Worm (Caenorhabditis elegans) whole organism, late embryonic: ENCODE results near the gene Y69A2AR.22.

Experiments used
- C08G9.2 ChIP-seq: sonication (generic microtip); optimal IDR thresholded peaks from 2 replicates; lab custom pipeline; 2016; ENCODE audit warnings: mild to moderate bottlenecking, missing genetic modification characterization, moderate library complexity, missing compliant biosample characterization
- F13H6.1 ChIP-seq: sonication (generic microtip); optimal IDR thresholded peaks from 2 replicates; lab custom pipeline; 2016; ENCODE audit warnings: missing genetic modification characterization, missing compliant biosample characterization
- ama-1 ChIP-seq: fragments of 150-350 bp; optimal IDR thresholded peaks from 2 replicates; lab custom pipeline; 2014
- ceh-14 ChIP-seq: sonication (generic microtip); optimal IDR thresholded peaks from 2 replicates; lab custom pipeline; 2016; ENCODE audit warnings: missing genotype, missing genetic modification characterization, missing compliant biosample characterization
- ceh-18 ChIP-seq: sonication (generic microtip); optimal IDR thresholded peaks from 2 replicates; lab custom pipeline; 2016; ENCODE audit warnings: missing genetic modification characterization, missing compliant biosample characterization
- ceh-19 ChIP-seq: fragments of 200-800 bp; sonication (Bioruptor generic); optimal IDR thresholded peaks from 2 replicates; lab custom pipeline; 2018; ENCODE audit warnings: mild to moderate bottlenecking, missing genetic modification characterization, missing compliant biosample characterization
- ceh-22 ChIP-seq: sonication (generic microtip); optimal IDR thresholded peaks from 2 replicates; lab custom pipeline; 2017; ENCODE audit warnings: missing biosample characterization, missing genetic modification characterization
- ceh-24 ChIP-seq: sonication (generic microtip); optimal IDR thresholded peaks from 2 replicates; lab custom pipeline; 2016; ENCODE audit warnings: mild to moderate bottlenecking, missing genetic modification characterization, missing compliant biosample characterization
- ceh-30 ChIP-seq: fragments of 150-350 bp; optimal IDR thresholded peaks from 2 replicates; lab custom pipeline; 2014; ENCODE audit warnings: missing biosample characterization, missing genetic modification characterization
- ceh-31 ChIP-seq: sonication (generic microtip); optimal IDR thresholded peaks from 2 replicates; lab custom pipeline; 2016; ENCODE audit warnings: missing genetic modification characterization, missing compliant biosample characterization
- ceh-45 ChIP-seq: fragments of 200-800 bp; sonication (Bioruptor generic); IDR thresholded peaks from 2 replicates; pipeline ENCODE4 v1.3.6; 2022; ENCODE audit warnings: missing genetic modification reagents, missing genetic modification characterization, missing compliant biosample characterization
- ceh-9 ChIP-seq: sonication (generic microtip); optimal IDR thresholded peaks from 2 replicates; lab custom pipeline; 2016; ENCODE audit warnings: mild to moderate bottlenecking, missing genetic modification characterization, inconsistent platforms, missing compliant biosample characterization
- ets-4 ChIP-seq: sonication (generic microtip); optimal IDR thresholded peaks from 2 replicates; lab custom pipeline; 2016; ENCODE audit warnings: missing genetic modification characterization, missing compliant biosample characterization
- fax-1 ChIP-seq: sonication (generic microtip); optimal IDR thresholded peaks from 2 replicates; lab custom pipeline; 2016; ENCODE audit warnings: missing genotype, missing genetic modification characterization, missing compliant biosample characterization
- fkh-10 ChIP-seq: fragments of 150-350 bp; optimal IDR thresholded peaks from 2 replicates; lab custom pipeline; 2014; ENCODE audit warnings: missing biosample characterization, missing genetic modification reagents, missing genetic modification characterization
- fkh-6 ChIP-seq: sonication (generic microtip); optimal IDR thresholded peaks from 2 replicates; lab custom pipeline; 2016; ENCODE audit warnings: missing genetic modification characterization, missing compliant biosample characterization
- hlh-30 ChIP-seq: sonication (generic microtip); optimal IDR thresholded peaks from 2 replicates; lab custom pipeline; 2017; ENCODE audit warnings: antibody characterized with exemption, missing genetic modification characterization, missing compliant biosample characterization; ENCODE audit not compliant: insufficient read depth
- hlh-6 ChIP-seq: sonication (generic microtip); optimal IDR thresholded peaks from 2 replicates; lab custom pipeline; 2016; ENCODE audit warnings: missing genotype, missing genetic modification characterization, missing compliant biosample characterization
- hlh-8 ChIP-seq: sonication (generic microtip); optimal IDR thresholded peaks from 2 replicates; lab custom pipeline; 2016; ENCODE audit warnings: missing genotype, missing genetic modification characterization, missing compliant biosample characterization
- lim-6 ChIP-seq: sonication (generic microtip); optimal IDR thresholded peaks from 2 replicates; lab custom pipeline; 2016; ENCODE audit warnings: missing genetic modification characterization, missing compliant biosample characterization
- lin-11 ChIP-seq: fragments of 200-800 bp; sonication (Bioruptor generic); optimal IDR thresholded peaks from 2 replicates; lab custom pipeline; 2018; ENCODE audit warnings: mild to moderate bottlenecking, missing genetic modification characterization, missing compliant biosample characterization
- madf-2 ChIP-seq: sonication (generic microtip); optimal IDR thresholded peaks from 2 replicates; lab custom pipeline; 2017; ENCODE audit warnings: missing genetic modification characterization, missing compliant biosample characterization
- mec-3 ChIP-seq: sonication (generic microtip); optimal IDR thresholded peaks from 2 replicates; lab custom pipeline; 2016; ENCODE audit warnings: borderline replicate concordance, missing genetic modification characterization, missing compliant biosample characterization
- nfya-1 ChIP-seq: sonication (generic microtip); optimal IDR thresholded peaks from 2 replicates; lab custom pipeline; 2017; ENCODE audit warnings: missing genetic modification characterization, mild to moderate bottlenecking, missing compliant biosample characterization, antibody characterized with exemption, moderate library complexity
- odd-2 ChIP-seq: sonication (generic microtip); optimal IDR thresholded peaks from 2 replicates; lab custom pipeline; 2017; ENCODE audit warnings: antibody characterized with exemption, mild to moderate bottlenecking, missing genetic modification characterization, missing compliant biosample characterization
- pag-3 ChIP-seq: sonication (generic microtip); optimal IDR thresholded peaks from 2 replicates; lab custom pipeline; 2016; ENCODE audit warnings: missing compliant biosample characterization, missing genetic modification characterization, borderline replicate concordance
- pax-1 ChIP-seq: fragments of 150-350 bp; optimal IDR thresholded peaks from 2 replicates; lab custom pipeline; 2014; ENCODE audit warnings: missing biosample characterization, missing genetic modification characterization
- pha-4 ChIP-seq: fragments of 150-350 bp; optimal IDR thresholded peaks from 2 replicates; lab custom pipeline; 2018; ENCODE audit warnings: missing biosample characterization, missing genetic modification reagents, missing genetic modification characterization
- pqm-1 ChIP-seq: sonication (generic microtip); optimal IDR thresholded peaks from 2 replicates; lab custom pipeline; 2016; ENCODE audit warnings: missing genetic modification characterization, missing compliant biosample characterization
- ref-2 ChIP-seq: sonication (generic microtip); optimal IDR thresholded peaks from 2 replicates; lab custom pipeline; 2016; ENCODE audit warnings: missing genetic modification characterization, missing compliant biosample characterization
- rnt-1 ChIP-seq: sonication (generic microtip); optimal IDR thresholded peaks from 2 replicates; lab custom pipeline; 2016; ENCODE audit warnings: missing genetic modification characterization, missing compliant biosample characterization
- tbx-2 ChIP-seq: sonication (generic microtip); optimal IDR thresholded peaks from 2 replicates; lab custom pipeline; 2016; ENCODE audit warnings: missing genetic modification characterization, missing compliant biosample characterization
- ttx-3 ChIP-seq: sonication (generic microtip); optimal IDR thresholded peaks from 2 replicates; lab custom pipeline; 2016; ENCODE audit warnings: missing genetic modification reagents, missing genetic modification characterization, missing compliant biosample characterization
- unc-3 ChIP-seq, 2 experiments: fragments of 200-800 bp in 1 of 2; sonication (Bioruptor generic) in 1 of 2; sonication (generic microtip) in 1 of 2; conservative IDR thresholded peaks in 1 of 2; optimal IDR thresholded peaks in 1 of 2; 2 replicates each; pipeline versions ENCODE4 v1.3.6 to Lab custom; 2016 to 2022; ENCODE audit warnings: missing compliant biosample characterization in 2 of 2, missing genetic modification characterization in 2 of 2, missing genetic modification reagents in 1 of 2
- unc-42 ChIP-seq: sonication (generic microtip); optimal IDR thresholded peaks from 2 replicates; lab custom pipeline; 2016; ENCODE audit warnings: missing genotype, missing genetic modification characterization, missing compliant biosample characterization
- unc-55 ChIP-seq: sonication (generic microtip); optimal IDR thresholded peaks from 2 replicates; lab custom pipeline; 2017; ENCODE audit warnings: missing biosample characterization, missing genetic modification reagents, missing genetic modification characterization
- unc-86 ChIP-seq: sonication (generic microtip); optimal IDR thresholded peaks from 2 replicates; lab custom pipeline; 2016; ENCODE audit warnings: missing genetic modification characterization, missing compliant biosample characterization

Y69A2AR.22 gene

DNA sequence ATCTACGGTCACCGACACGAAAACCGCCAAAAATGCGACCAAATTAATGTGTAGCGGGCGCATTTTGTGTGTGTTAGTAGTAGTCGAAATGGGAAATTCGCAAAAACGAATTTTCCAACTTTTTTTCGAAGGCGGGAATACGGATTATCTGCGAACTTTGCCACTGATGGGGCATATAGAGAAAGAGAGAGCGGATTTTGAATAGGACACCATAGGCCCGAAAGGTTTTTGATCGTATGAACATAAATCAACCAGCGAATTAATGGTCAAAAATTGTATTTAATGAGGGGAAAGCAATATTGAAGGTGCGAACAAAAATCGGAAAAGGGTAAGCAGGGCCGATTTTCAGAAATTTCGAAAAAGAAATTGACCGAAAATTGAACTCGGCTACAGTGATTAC lies at the start of gene Y69A2AR.22:
Gene Y69A2AR.22, minus strand, starts transcription at position 101 of the 400 bp plus-strand sequence.
- no peak for TF ChIP-seq tbx-2 (tag; lab: Kevin White, UChicago)
- no peak for TF ChIP-seq unc-55 (GFP tag; lab: Kevin White, UChicago)
- no peak for TF ChIP-seq pha-4 (tag; lab: Kevin White, UChicago)
- TF ChIP-seq ceh-14 (tag; lab: Kevin White, UChicago), result no peak
- no peak for TF ChIP-seq nfya-1 (tag; lab: Kevin White, UChicago)
- no peak for TF ChIP-seq fkh-10 (GFP tag; lab: Kevin White, UChicago)
- no peak for TF ChIP-seq ttx-3 (tag; lab: Kevin White, UChicago)
- TF ChIP-seq ceh-30 (tag; lab: Kevin White, UChicago), result no peak
- TF ChIP-seq ceh-24 (tag; lab: Kevin White, UChicago), result no peak
- no peak for TF ChIP-seq unc-3 (GFP tag; conservative IDR thresholded peaks at IDR 0.05; lab: Robert Waterston, UW)
- no peak for TF ChIP-seq unc-3 (tag; optimal IDR thresholded peaks at IDR 0.05; lab: Kevin White, UChicago)
- no peak for TF ChIP-seq ceh-9
- no peak for TF ChIP-seq unc-42 (tag; lab: Kevin White, UChicago)
- TF ChIP-seq pax-1 (tag; lab: Kevin White, UChicago), result no peak

DNA sequence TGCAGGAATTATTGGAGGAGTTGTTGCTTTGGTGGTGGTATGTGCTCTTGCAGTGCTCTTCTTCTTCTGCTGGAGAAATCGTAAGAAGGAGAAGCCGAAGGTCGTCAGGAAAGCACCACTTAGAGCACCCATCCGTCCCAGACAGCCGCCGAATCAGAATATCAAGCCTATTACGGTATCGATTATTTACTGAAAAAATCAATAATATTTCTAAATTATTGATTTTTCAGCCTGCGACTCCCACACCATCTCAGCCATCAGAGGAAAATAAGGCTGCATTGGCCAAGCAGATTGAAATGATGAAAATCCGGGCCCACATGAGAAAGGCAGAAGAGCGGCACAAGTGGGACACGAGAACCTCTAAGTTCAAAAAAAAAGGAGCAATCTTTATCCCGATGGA lies 48.5 kb upstream of the Y69A2AR.22 start:
- TF ChIP-seq odd-2 (tag; lab: Kevin White, UChicago) (no peak), lim-6 (no peak), fax-1 (tag; lab: Kevin White, UChicago) (no peak), ceh-22 (tag; lab: Kevin White, UChicago) (no peak), ceh-31 (tag; lab: Kevin White, UChicago) (no peak), tbx-2 (tag; lab: Kevin White, UChicago) (no peak), hlh-8 (tag; lab: Kevin White, UChicago) (no peak), hlh-6 (tag; lab: Kevin White, UChicago) (no peak), unc-3 (GFP tag; conservative IDR thresholded peaks at IDR 0.05; lab: Robert Waterston, UW) (no peak), unc-3 (tag; optimal IDR thresholded peaks at IDR 0.05; lab: Kevin White, UChicago) (no peak), ama-1 (lab: Kevin White, UChicago) (no peak), ceh-45 (no peak), ceh-18 (tag; lab: Kevin White, UChicago) (no peak), ceh-19 (GFP tag; lab: Kevin White, UChicago) (no peak), hlh-30 (no peak), F13H6.1 (tag; lab: Kevin White, UChicago) (no peak), nfya-1 (tag; lab: Kevin White, UChicago) (no peak), mec-3 (no peak), ets-4 (no peak), pha-4 (tag; lab: Kevin White, UChicago) (no peak)
- TF ChIP-seq, all 69 proteins: peak for 0

ce11 chrIV:2552855-2553254 lies 45.1 kb upstream of the Y69A2AR.22 start:
- TF ChIP-seq nfya-1 (tag; lab: Kevin White, UChicago), result no peak
- no peak for TF ChIP-seq madf-2 (tag; lab: Kevin White, UChicago)
- no peak for TF ChIP-seq pag-3 (tag; lab: Kevin White, UChicago)
- TF ChIP-seq ceh-45, result no peak
- no peak for TF ChIP-seq C08G9.2
- TF ChIP-seq unc-86 (tag; lab: Kevin White, UChicago), result no peak
- no peak for TF ChIP-seq ceh-18 (tag; lab: Kevin White, UChicago)
- no peak for TF ChIP-seq ref-2 (tag; lab: Kevin White, UChicago)
- TF ChIP-seq ets-4, result no peak
- TF ChIP-seq hlh-6 (tag; lab: Kevin White, UChicago), result no peak
- no peak for TF ChIP-seq unc-42 (tag; lab: Kevin White, UChicago)
- TF ChIP-seq rnt-1, result no peak
- no peak for TF ChIP-seq lin-11
- no peak for TF ChIP-seq pqm-1 (tag; lab: Kevin White, UChicago)
- TF ChIP-seq fkh-6 (tag; lab: Kevin White, UChicago), result no peak
- no peak for TF ChIP-seq pha-4 (tag; lab: Kevin White, UChicago)
- TF ChIP-seq F13H6.1 (tag; lab: Kevin White, UChicago), result no peak
